Worm (Caenorhabditis elegans) whole organism, young adult: ENCODE data around the gene F56C9.6.

Experiments used
- B0336.3 ChIP-seq: fragments of 200-800 bp; sonication (Bioruptor generic); IDR thresholded peaks from 2 replicates; pipeline ENCODE4 v1.3.6; 2022; ENCODE audit warnings: missing genetic modification characterization, missing compliant biosample characterization
- D2030.7 ChIP-seq: fragments of 200-800 bp; sonication (Bioruptor generic); IDR thresholded peaks from 2 replicates; pipeline ENCODE4 v1.3.6; 2022; ENCODE audit warnings: missing genetic modification reagents, missing genetic modification characterization, missing compliant biosample characterization
- F22D6.2 ChIP-seq: sonication (generic microtip); optimal IDR thresholded peaks from 2 replicates; lab custom pipeline; 2016; ENCODE audit warnings: mild to moderate bottlenecking, missing genetic modification characterization, missing compliant biosample characterization
- T26A5.8 ChIP-seq: sonication (generic microtip); optimal IDR thresholded peaks from 2 replicates; lab custom pipeline; 2016; ENCODE audit warnings: missing genetic modification characterization, missing compliant biosample characterization
- Y53G8AR.9 ChIP-seq: fragments of 200-800 bp; sonication (Bioruptor generic); conservative IDR thresholded peaks from 2 replicates; pipeline ENCODE4 v1.3.6; 2022; ENCODE audit warnings: missing genetic modification reagents, missing genetic modification characterization, missing compliant biosample characterization
- aptf-2 ChIP-seq: fragments of 200-800 bp; sonication (Bioruptor generic); conservative IDR thresholded peaks from 2 replicates; pipeline ENCODE4 v1.3.6; 2022; ENCODE audit warnings: missing genetic modification reagents, missing genetic modification characterization, missing compliant biosample characterization
- aptf-3 ChIP-seq: fragments of 200-800 bp; sonication (Bioruptor generic); IDR thresholded peaks from 2 replicates; pipeline ENCODE4 v1.3.6; 2022; ENCODE audit warnings: missing genetic modification characterization, missing compliant biosample characterization
- attf-5 ChIP-seq: fragments of 200-800 bp; sonication (Bioruptor generic); optimal IDR thresholded peaks from 2 replicates; lab custom pipeline; 2018; ENCODE audit warnings: mild to moderate bottlenecking, missing genetic modification characterization, missing compliant biosample characterization
- ccch-3 ChIP-seq: fragments of 200-800 bp; sonication (Bioruptor generic); optimal IDR thresholded peaks from 2 replicates; lab custom pipeline; 2018; ENCODE audit warnings: mild to moderate bottlenecking, missing genetic modification characterization, missing compliant biosample characterization
- cebp-2 ChIP-seq: fragments of 200-800 bp; sonication (Bioruptor generic); IDR thresholded peaks from 2 replicates; pipeline ENCODE4 v1.3.6; 2022; ENCODE audit warnings: missing genetic modification characterization, missing compliant biosample characterization
- ceh-40 ChIP-seq: fragments of 200-800 bp; sonication (Bioruptor generic); IDR thresholded peaks from 2 replicates; pipeline ENCODE4 v1.3.6; 2022; ENCODE audit warnings: missing genetic modification characterization, missing compliant biosample characterization
- ceh-58 ChIP-seq: fragments of 200-800 bp; sonication (Bioruptor generic); IDR thresholded peaks from 2 replicates; pipeline ENCODE4 v1.3.6; 2022; ENCODE audit warnings: missing genetic modification characterization, missing compliant biosample characterization
- ceh-79 ChIP-seq: sonication (generic microtip); optimal IDR thresholded peaks from 2 replicates; lab custom pipeline; 2017; ENCODE audit warnings: mild to moderate bottlenecking, missing genetic modification characterization, missing compliant biosample characterization
- ceh-91 ChIP-seq: fragments of 200-800 bp; sonication (Bioruptor generic); IDR thresholded peaks from 2 replicates; pipeline ENCODE4 v1.3.6; 2022; ENCODE audit warnings: missing genetic modification reagents, missing genetic modification characterization, missing compliant biosample characterization
- die-1 ChIP-seq: sonication (generic microtip); optimal IDR thresholded peaks from 2 replicates; lab custom pipeline; 2016; ENCODE audit warnings: missing genotype, mild to moderate bottlenecking, missing genetic modification characterization, missing compliant biosample characterization
- dpff-1 ChIP-seq: sonication (generic microtip); optimal IDR thresholded peaks from 2 replicates; lab custom pipeline; 2017; ENCODE audit warnings: mild to moderate bottlenecking, missing genetic modification characterization, missing compliant biosample characterization
- dpl-1 ChIP-seq: fragments of 150-350 bp; optimal IDR thresholded peaks from 2 replicates; lab custom pipeline; 2014; ENCODE audit warnings: missing biosample characterization, missing genetic modification reagents, missing genetic modification characterization
- ekl-4 ChIP-seq: fragments of 200-800 bp; sonication (Bioruptor generic); IDR thresholded peaks from 2 replicates; pipeline ENCODE4 v1.3.6; 2022; ENCODE audit warnings: missing genetic modification reagents, missing genetic modification characterization, missing compliant biosample characterization
- ets-4 ChIP-seq: fragments of 200-800 bp; sonication (Bioruptor generic); optimal IDR thresholded peaks from 2 replicates; lab custom pipeline; 2018; ENCODE audit warnings: mild to moderate bottlenecking, missing genetic modification characterization, missing compliant biosample characterization
- gei-17 ChIP-seq: fragments of 200-800 bp; sonication (Bioruptor generic); optimal IDR thresholded peaks from 2 replicates; lab custom pipeline; 2018; ENCODE audit warnings: mild to moderate bottlenecking, missing genetic modification characterization, missing compliant biosample characterization
- hsf-1 ChIP-seq: fragments of 200-800 bp; sonication (Bioruptor generic); IDR thresholded peaks from 2 replicates; pipeline ENCODE4 v1.3.6; 2022; ENCODE audit warnings: missing genetic modification reagents, missing genetic modification characterization, missing compliant biosample characterization
- lin-35 ChIP-seq, 3 experiments: fragments of 150-350 bp in 2 of 3; sonication (generic microtip) in 1 of 3; optimal IDR thresholded peaks; 2 replicates each; lab custom pipeline; 2014 to 2018; ENCODE audit warnings: missing biosample characterization in 3 of 3, missing genetic modification characterization in 3 of 3, missing genetic modification reagents in 3 of 3
- lin-54 ChIP-seq: fragments of 200-800 bp; sonication (Bioruptor generic); optimal IDR thresholded peaks from 2 replicates; lab custom pipeline; 2018; ENCODE audit warnings: mild to moderate bottlenecking, missing genetic modification characterization, missing compliant biosample characterization
- lir-1 ChIP-seq: fragments of 200-800 bp; sonication (Bioruptor generic); conservative IDR thresholded peaks from 2 replicates; pipeline ENCODE4 v1.3.6; 2022; ENCODE audit warnings: missing genetic modification reagents, missing genetic modification characterization, missing compliant biosample characterization
- madf-10 ChIP-seq: sonication (generic microtip); optimal IDR thresholded peaks from 2 replicates; lab custom pipeline; 2016; ENCODE audit warnings: mild to moderate bottlenecking, missing genetic modification characterization, missing compliant biosample characterization
- madf-3 ChIP-seq: fragments of 200-800 bp; sonication (Bioruptor generic); IDR thresholded peaks from 2 replicates; pipeline ENCODE4 v1.3.6; 2022; ENCODE audit warnings: missing genetic modification reagents, missing genetic modification characterization, missing compliant biosample characterization
- madf-6 ChIP-seq: fragments of 200-800 bp; sonication (Bioruptor generic); IDR thresholded peaks from 2 replicates; pipeline ENCODE4 v1.3.6; 2022; ENCODE audit warnings: missing genetic modification reagents, missing genetic modification characterization, missing compliant biosample characterization
- madf-8 ChIP-seq: fragments of 200-800 bp; sonication (Bioruptor generic); conservative IDR thresholded peaks from 2 replicates; pipeline ENCODE4 v1.3.6; 2022; ENCODE audit warnings: missing genetic modification reagents, missing genetic modification characterization, missing compliant biosample characterization
- nhr-120 ChIP-seq: fragments of 200-800 bp; sonication (Bioruptor generic); IDR thresholded peaks from 2 replicates; pipeline ENCODE4 v1.3.6; 2022; ENCODE audit warnings: missing genetic modification characterization, missing compliant biosample characterization
- nhr-179 ChIP-seq: sonication (generic microtip); optimal IDR thresholded peaks from 2 replicates; lab custom pipeline; 2016; ENCODE audit warnings: mild to moderate bottlenecking, missing genetic modification characterization, missing compliant biosample characterization
- rcor-1 ChIP-seq: fragments of 200-800 bp; sonication (Bioruptor generic); IDR thresholded peaks from 2 replicates; pipeline ENCODE4 v1.3.6; 2022; ENCODE audit warnings: missing genetic modification reagents, missing genetic modification characterization, missing compliant biosample characterization
- sdz-38 ChIP-seq: sonication (generic microtip); optimal IDR thresholded peaks from 2 replicates; lab custom pipeline; 2016; ENCODE audit warnings: missing genotype, missing genetic modification characterization, missing compliant biosample characterization
- snpc-3.4 ChIP-seq: sonication (generic microtip); optimal IDR thresholded peaks from 2 replicates; lab custom pipeline; 2017; ENCODE audit warnings: missing genetic modification characterization, mild to moderate bottlenecking, missing compliant biosample characterization, antibody characterized with exemption, moderate library complexity, missing genotype, missing genetic modification reagents
- snpc-4 ChIP-seq, 5 experiments: fragments of 150-350 bp in 1 of 5; sonication (generic microtip) in 4 of 5; optimal IDR thresholded peaks; 2 replicates each; lab custom pipeline; 2014 to 2018; ENCODE audit warnings: missing genetic modification characterization in 5 of 5, missing biosample characterization in 3 of 5, antibody characterized with exemption in 2 of 5, mild to moderate bottlenecking in 2 of 5, missing compliant biosample characterization in 2 of 5, missing genotype in 2 of 5, moderate library complexity in 2 of 5, missing genetic modification reagents in 1 of 5
- tbx-9 ChIP-seq: sonication (generic microtip); optimal IDR thresholded peaks from 2 replicates; lab custom pipeline; 2016; ENCODE audit warnings: borderline replicate concordance, missing genetic modification characterization, inconsistent platforms, missing compliant biosample characterization
- unc-130 ChIP-seq: sonication (generic microtip); optimal IDR thresholded peaks from 2 replicates; lab custom pipeline; 2016; ENCODE audit warnings: missing genetic modification reagents, missing genetic modification characterization, missing compliant biosample characterization
- xnd-1 ChIP-seq: sonication (generic microtip); optimal IDR thresholded peaks from 2 replicates; lab custom pipeline; 2016; ENCODE audit warnings: missing genotype, missing genetic modification reagents, missing genetic modification characterization, missing compliant biosample characterization
- ztf-28 ChIP-seq: fragments of 200-800 bp; sonication (Bioruptor generic); IDR thresholded peaks from 2 replicates; pipeline ENCODE4 v1.3.6; 2022; ENCODE audit warnings: missing genetic modification reagents, missing genetic modification characterization, missing compliant biosample characterization
- ztf-6 ChIP-seq: fragments of 200-800 bp; sonication (Bioruptor generic); IDR thresholded peaks from 2 replicates; pipeline ENCODE4 v1.3.6; 2022; ENCODE audit warnings: missing genetic modification reagents, missing genetic modification characterization, missing compliant biosample characterization

Gene F56C9.6

ce11 chrIII:7310662-7311340 lies at the start of gene F56C9.6, which contains the start of gene F56C9.3 (continued):
- no peak for TF ChIP-seq B0336.3 (GFP tag; lab: Robert Waterston, UW)
- TF ChIP-seq hsf-1 = 0 out of 2 replicates have a peak, but pooled peaks have one; percentile 19
- TF ChIP-seq nhr-179 (tag; lab: Kevin White, UChicago) = no peak
- no peak for TF ChIP-seq ceh-58
- TF ChIP-seq tbx-9 (tag; lab: Kevin White, UChicago) = no peak
- peak; percentile 70 for TF ChIP-seq dpl-1
- TF ChIP-seq T26A5.8 (tag; lab: Kevin White, UChicago) = no peak
- TF ChIP-seq D2030.7 (GFP tag; lab: Robert Waterston, UW) = peak; percentile 79
- TF ChIP-seq xnd-1 (tag; lab: Kevin White, UChicago) = peak; percentile 74
- no peak for TF ChIP-seq aptf-3
- TF ChIP-seq ztf-28 (GFP tag; lab: Robert Waterston, UW) = no peak
- TF ChIP-seq snpc-4 (GFP tag; optimal IDR thresholded peaks at IDR 0.05; lab: Kevin White, UChicago) = no peak
- TF ChIP-seq snpc-4 (tag; optimal IDR thresholded peaks at IDR 0.05; lab: Kevin White, UChicago) = peak in 1 of 4 experiments; percentile 12
- no peak for TF ChIP-seq F22D6.2 (tag; lab: Kevin White, UChicago)
- 0 out of 2 replicates have a peak, but pooled peaks have one; percentile 23 for TF ChIP-seq madf-3
- peak; percentile 49 for TF ChIP-seq snpc-3.4 (tag; lab: Kevin White, UChicago)
- no peak for TF ChIP-seq nhr-120 (GFP tag; lab: Robert Waterston, UW)
- no peak for TF ChIP-seq aptf-2 (GFP tag; lab: Robert Waterston, UW)
- peak; percentile 66 for TF ChIP-seq madf-8
- TF ChIP-seq ekl-4 (GFP tag; lab: Robert Waterston, UW) = 0 out of 2 replicates have a peak, but pooled peaks have one; percentile 40
- no peak for TF ChIP-seq ceh-40 (GFP tag; lab: Robert Waterston, UW)
- TF ChIP-seq madf-10 = no peak
- no peak for TF ChIP-seq ceh-79 (tag; lab: Kevin White, UChicago)
- TF ChIP-seq ets-4 (GFP tag; lab: Kevin White, UChicago) = no peak
- TF ChIP-seq dpff-1 (tag; lab: Kevin White, UChicago) = no peak
- TF ChIP-seq madf-6 (GFP tag; lab: Robert Waterston, UW) = peak; percentile 91
- TF ChIP-seq die-1 (tag; lab: Kevin White, UChicago) = no peak
- TF ChIP-seq Y53G8AR.9 (GFP tag; lab: Robert Waterston, UW) = no peak
- no peak for TF ChIP-seq cebp-2 (GFP tag; lab: Robert Waterston, UW)
- no peak for TF ChIP-seq sdz-38 (tag; lab: Kevin White, UChicago)
- TF ChIP-seq rcor-1 = no peak
- TF ChIP-seq gei-17 (GFP tag; lab: Kevin White, UChicago) = no peak
- peak; percentile 50 for TF ChIP-seq lin-54 (GFP tag; lab: Kevin White, UChicago)
- TF ChIP-seq attf-5 (GFP tag; lab: Kevin White, UChicago) = no peak
- TF ChIP-seq ceh-91 (GFP tag; lab: Robert Waterston, UW) = peak; percentile 81
- no peak for TF ChIP-seq ccch-3 (GFP tag; lab: Kevin White, UChicago)
- TF ChIP-seq lin-35 (GFP tag; optimal IDR thresholded peaks at IDR 0.05; lab: Kevin White, UChicago) = no peak
- TF ChIP-seq unc-130 (GFP tag; lab: Kevin White, UChicago) = no peak
- TF ChIP-seq lir-1 = no peak
- no peak for TF ChIP-seq ztf-6 (GFP tag; lab: Robert Waterston, UW)
